Fruit fly (Drosophila melanogaster) whole organism, wandering third instar larva: ENCODE data around the gene Tmem43.

ENCODE experiments used
- Abd-B ChIP-seq: fragments of >200 bp; optimal IDR thresholded peaks from 2 replicates; lab custom pipeline; 2017; ENCODE audit warnings: missing biosample characterization, missing genetic modification characterization
- CrebA ChIP-seq: fragments of 200-800 bp; sonication (Bioruptor generic); optimal IDR thresholded peaks from 2 replicates; lab custom pipeline; 2016; ENCODE audit warnings: missing biosample characterization, mild to moderate bottlenecking, missing genetic modification characterization, borderline replicate concordance
- ey ChIP-seq: fragments of 200-800 bp; sonication (Bioruptor generic); optimal IDR thresholded peaks from 2 replicates; lab custom pipeline; 2016; ENCODE audit warnings: missing biosample characterization, missing genetic modification characterization
- fru ChIP-seq: fragments of 200-800 bp; sonication (Bioruptor generic); optimal IDR thresholded peaks from 3 replicates; lab custom pipeline; 2016; ENCODE audit warnings: missing biosample characterization, mild to moderate bottlenecking, missing genetic modification characterization
- psq ChIP-seq: fragments of 200-800 bp; sonication (Bioruptor generic); optimal IDR thresholded peaks from 3 replicates; lab custom pipeline; 2017; ENCODE audit warnings: missing biosample characterization, mild to moderate bottlenecking, missing genetic modification characterization, moderate library complexity

dm6 chr3L:7863766-7864305 is 51.1 kb downstream of the Tmem43 start:
- TF ChIP-seq CrebA (GFP tag; lab: Kevin White, UChicago): no peak
- peak; percentile 63 for TF ChIP-seq psq (GFP tag; lab: Kevin White, UChicago)
- peak; percentile 70 for TF ChIP-seq fru (GFP tag; lab: Kevin White, UChicago)
- TF ChIP-seq ey: peak; percentile 54
- TF ChIP-seq Abd-B (GFP tag; lab: Kevin White, UChicago): no peak
